Fruit fly (Drosophila melanogaster) whole organism, prepupa: Measurements from ENCODE around the gene ApepP.

Experiments used
- Lpt ChIP-seq: fragments of 200-800 bp; sonication (Bioruptor generic); optimal IDR thresholded peaks from 3 replicates; lab custom pipeline; 2016; ENCODE audit warnings: missing biosample characterization, missing genetic modification characterization
- esn ChIP-seq: fragments of 200-800 bp; sonication (Bioruptor generic); optimal IDR thresholded peaks from 2 replicates; lab custom pipeline; 2016; ENCODE audit warnings: missing biosample characterization, mild to moderate bottlenecking, missing genetic modification characterization, moderate library complexity
- fd59A ChIP-seq: fragments of 200-800 bp; sonication (Bioruptor generic); optimal IDR thresholded peaks from 2 replicates; lab custom pipeline; 2017; ENCODE audit warnings: missing biosample characterization, mild to moderate bottlenecking, missing genetic modification characterization, missing genetic modification reagents
- net ChIP-seq: fragments of 200-800 bp; sonication (Bioruptor generic); optimal IDR thresholded peaks from 3 replicates; lab custom pipeline; 2016; ENCODE audit warnings: missing biosample characterization, missing genetic modification characterization
- vri ChIP-seq: fragments of 200-800 bp; sonication (Bioruptor generic); optimal IDR thresholded peaks from 3 replicates; lab custom pipeline; 2016; ENCODE audit warnings: missing biosample characterization, mild to moderate bottlenecking, missing genetic modification characterization

dm6 chr2L:16862526-16862925, 47.7 kb downstream of the ApepP start:
- TF ChIP-seq fd59A (no peak), vri (GFP tag; lab: Kevin White, UChicago) (no peak), esn (no peak), Lpt (GFP tag; lab: Kevin White, UChicago) (no peak), net (GFP tag; lab: Kevin White, UChicago) (no peak)
